Worm (Caenorhabditis elegans) whole organism, L4 larva: ENCODE measurements around the gene hgrs-1.

Experiments used
- F44E2.7 ChIP-seq: fragments of 200-800 bp; sonication (Bioruptor generic); IDR thresholded peaks from 2 replicates; pipeline ENCODE4 v2.1.2; 2022; ENCODE audit warnings: missing genetic modification characterization, missing compliant biosample characterization
- T20F7.1 ChIP-seq: fragments of 200-800 bp; sonication (Bioruptor generic); optimal IDR thresholded peaks from 2 replicates; lab custom pipeline; 2018; ENCODE audit warnings: mild to moderate bottlenecking, missing genetic modification characterization, missing compliant biosample characterization
- T26A8.4 ChIP-seq: fragments of 200-800 bp; sonication (Bioruptor generic); IDR thresholded peaks from 2 replicates; pipeline ENCODE4 v1.3.6; 2022; ENCODE audit warnings: missing genetic modification characterization, missing compliant biosample characterization
- Y105C5A.15 ChIP-seq: fragments of 200-800 bp; sonication (Bioruptor generic); IDR thresholded peaks from 2 replicates; pipeline ENCODE4 v1.3.6; 2022; ENCODE audit warnings: missing genetic modification characterization, missing compliant biosample characterization
- Y5F2A.4 ChIP-seq: fragments of 200-800 bp; sonication (Bioruptor generic); optimal IDR thresholded peaks from 2 replicates; lab custom pipeline; 2018; ENCODE audit warnings: mild to moderate bottlenecking, missing genetic modification characterization, missing compliant biosample characterization
- aha-1 ChIP-seq: fragments of 150-350 bp; peaks from one replicate; lab custom pipeline; 2014; ENCODE audit warnings: missing biosample characterization, missing genetic modification characterization
- aly-2 ChIP-seq: sonication (generic microtip); optimal IDR thresholded peaks from 2 replicates; lab custom pipeline; 2018; ENCODE audit warnings: missing biosample characterization, missing genetic modification characterization
- ceh-32 ChIP-seq: sonication (generic microtip); optimal IDR thresholded peaks from 2 replicates; lab custom pipeline; 2016; ENCODE audit warnings: mild to moderate bottlenecking, missing genetic modification characterization, missing compliant biosample characterization; ENCODE audit not compliant: poor library complexity
- ceh-82 ChIP-seq: sonication (generic microtip); optimal IDR thresholded peaks from 2 replicates; lab custom pipeline; 2017; ENCODE audit warnings: missing biosample characterization, missing genetic modification characterization
- daf-19 ChIP-seq: fragments of 200-800 bp; sonication (Bioruptor generic); conservative IDR thresholded peaks from 2 replicates; pipeline ENCODE4 v1.3.6; 2022; ENCODE audit warnings: missing genetic modification characterization, missing compliant biosample characterization
- dmd-6 ChIP-seq: fragments of 200-800 bp; sonication (Bioruptor generic); IDR thresholded peaks from 2 replicates; pipeline ENCODE4 v1.3.6; 2022; ENCODE audit warnings: missing genetic modification reagents, missing genetic modification characterization, missing compliant biosample characterization
- dmd-9 ChIP-seq: fragments of 200-800 bp; sonication (Bioruptor generic); IDR thresholded peaks from 2 replicates; pipeline ENCODE4 v1.3.6; 2022; ENCODE audit warnings: missing genetic modification reagents, missing genetic modification characterization, missing compliant biosample characterization
- dve-1 ChIP-seq: sonication (generic microtip); optimal IDR thresholded peaks from 2 replicates; lab custom pipeline; 2017; ENCODE audit warnings: antibody characterized with exemption, mild to moderate bottlenecking, missing genetic modification characterization, missing compliant biosample characterization; ENCODE audit not compliant: insufficient read depth
- egl-27 ChIP-seq: sonication (generic microtip); optimal IDR thresholded peaks from 3 replicates; lab custom pipeline; 2017; ENCODE audit warnings: missing biosample characterization, missing genetic modification reagents, missing genetic modification characterization
- fos-1 ChIP-seq: fragments of 150-350 bp; optimal IDR thresholded peaks from 2 replicates; lab custom pipeline; 2014; ENCODE audit warnings: missing biosample characterization, missing genetic modification characterization
- gei-8 ChIP-seq: fragments of 200-800 bp; sonication (Bioruptor generic); optimal IDR thresholded peaks from 2 replicates; lab custom pipeline; 2018; ENCODE audit warnings: mild to moderate bottlenecking, missing genetic modification characterization, missing compliant biosample characterization
- hlh-11 ChIP-seq: fragments of 200-800 bp; sonication (Bioruptor generic); optimal IDR thresholded peaks from 2 replicates; lab custom pipeline; 2018; ENCODE audit warnings: mild to moderate bottlenecking, missing genetic modification characterization, missing compliant biosample characterization
- hlh-30 ChIP-seq: sonication (generic microtip); optimal IDR thresholded peaks from 2 replicates; lab custom pipeline; 2017; ENCODE audit warnings: antibody characterized with exemption, mild to moderate bottlenecking, missing genetic modification characterization, missing compliant biosample characterization; ENCODE audit not compliant: insufficient read depth
- hmg-1.1 ChIP-seq: fragments of 200-800 bp; sonication (Bioruptor generic); IDR thresholded peaks from 2 replicates; pipeline ENCODE4 v1.3.6; 2022; ENCODE audit warnings: missing genetic modification reagents, missing genetic modification characterization, missing compliant biosample characterization
- jun-1 ChIP-seq: fragments of 150-350 bp; optimal IDR thresholded peaks from 2 replicates; lab custom pipeline; 2014; ENCODE audit warnings: missing biosample characterization, missing genetic modification reagents, missing genetic modification characterization
- lim-7 ChIP-seq: fragments of 200-800 bp; sonication (Bioruptor generic); IDR thresholded peaks from 2 replicates; pipeline ENCODE4 v1.3.6; 2022; ENCODE audit warnings: missing genetic modification characterization, missing compliant biosample characterization
- lin-1 ChIP-seq: fragments of 200-800 bp; sonication (Bioruptor generic); IDR thresholded peaks from 2 replicates; pipeline ENCODE4 v1.3.6; 2022; ENCODE audit warnings: missing genetic modification reagents, missing genetic modification characterization, missing compliant biosample characterization
- lin-13 ChIP-seq: fragments of 150-350 bp; optimal IDR thresholded peaks from 2 replicates; lab custom pipeline; 2014; ENCODE audit warnings: missing biosample characterization, missing genetic modification reagents, missing genetic modification characterization
- lin-15B ChIP-seq: fragments of 150-350 bp; sonication (generic microtip); optimal IDR thresholded peaks from 3 replicates; lab custom pipeline; 2014; ENCODE audit warnings: missing biosample characterization, missing genetic modification characterization
- lin-29 ChIP-seq: fragments of 200-800 bp; sonication (Bioruptor generic); IDR thresholded peaks from 2 replicates; pipeline ENCODE4 v1.3.6; 2022; ENCODE audit warnings: missing genetic modification reagents, missing genetic modification characterization, missing compliant biosample characterization
- lin-38 ChIP-seq: fragments of 200-800 bp; sonication (Bioruptor generic); IDR thresholded peaks from 2 replicates; pipeline ENCODE4 v1.3.6; 2022; ENCODE audit warnings: missing genetic modification reagents, missing genetic modification characterization, missing compliant biosample characterization
- lir-3 ChIP-seq: sonication (generic microtip); optimal IDR thresholded peaks from 2 replicates; lab custom pipeline; 2016; ENCODE audit warnings: mild to moderate bottlenecking, missing genetic modification characterization, missing compliant biosample characterization
- lsy-2 ChIP-seq, 2 experiments: fragments of 150-350 bp in 1 of 2; sonication (generic microtip) in 1 of 2; optimal IDR thresholded peaks; 2 replicates each; lab custom pipeline; 2014 to 2017; ENCODE audit warnings: missing biosample characterization in 2 of 2, missing genetic modification characterization in 2 of 2
- mep-1 ChIP-seq: fragments of 150-350 bp; sonication (generic microtip); optimal IDR thresholded peaks from 3 replicates; lab custom pipeline; 2014; ENCODE audit warnings: missing biosample characterization, missing genetic modification characterization
- mes-2 ChIP-seq: sonication (generic microtip); optimal IDR thresholded peaks from 2 replicates; lab custom pipeline; 2016; ENCODE audit warnings: missing genotype, mild to moderate bottlenecking, missing genetic modification characterization, missing compliant biosample characterization; ENCODE audit not compliant: poor library complexity, severe bottlenecking
- nhr-10 ChIP-seq: fragments of 150-350 bp; optimal IDR thresholded peaks from 2 replicates; lab custom pipeline; 2014; ENCODE audit warnings: missing biosample characterization, missing genetic modification characterization
- nhr-11 ChIP-seq: fragments of 150-350 bp; optimal IDR thresholded peaks from 2 replicates; lab custom pipeline; 2014; ENCODE audit warnings: missing biosample characterization, missing genetic modification characterization
- nhr-28 ChIP-seq: fragments of 150-350 bp; optimal IDR thresholded peaks from 2 replicates; lab custom pipeline; 2014; ENCODE audit warnings: missing biosample characterization, missing genetic modification characterization
- nhr-42 ChIP-seq: fragments of 200-800 bp; sonication (Bioruptor generic); IDR thresholded peaks from 2 replicates; pipeline ENCODE4 v1.3.6; 2022; ENCODE audit warnings: missing genetic modification characterization, missing compliant biosample characterization
- nhr-48 ChIP-seq: sonication (generic microtip); optimal IDR thresholded peaks from 2 replicates; lab custom pipeline; 2016; ENCODE audit warnings: mild to moderate bottlenecking, missing genetic modification characterization, missing compliant biosample characterization
- nhr-6 ChIP-seq: fragments of 150-350 bp; optimal IDR thresholded peaks from 2 replicates; lab custom pipeline; 2014; ENCODE audit warnings: missing biosample characterization, missing genetic modification characterization
- nhr-77 ChIP-seq: fragments of 150-350 bp; optimal IDR thresholded peaks from 2 replicates; lab custom pipeline; 2014; ENCODE audit warnings: missing biosample characterization, missing genetic modification characterization
- pqm-1 ChIP-seq: sonication (generic microtip); optimal IDR thresholded peaks from 2 replicates; lab custom pipeline; 2017; ENCODE audit warnings: missing biosample characterization, missing genetic modification characterization
- sdz-12 ChIP-seq: fragments of 200-800 bp; sonication (Bioruptor generic); optimal IDR thresholded peaks from 2 replicates; lab custom pipeline; 2018; ENCODE audit warnings: mild to moderate bottlenecking, missing genetic modification characterization, missing compliant biosample characterization
- snpc-1.2 ChIP-seq: fragments of 200-800 bp; sonication (Bioruptor generic); IDR thresholded peaks from 2 replicates; pipeline ENCODE4 v1.3.6; 2022; ENCODE audit warnings: missing genetic modification reagents, missing genetic modification characterization, missing compliant biosample characterization
- snpc-4 ChIP-seq: fragments of 150-350 bp; optimal IDR thresholded peaks from 2 replicates; lab custom pipeline; 2014; ENCODE audit warnings: missing biosample characterization, missing genetic modification characterization
- spr-1 ChIP-seq: sonication (generic microtip); optimal IDR thresholded peaks from 2 replicates; lab custom pipeline; 2016; ENCODE audit warnings: mild to moderate bottlenecking, missing genetic modification characterization, missing compliant biosample characterization
- unc-39 ChIP-seq: sonication (generic microtip); optimal IDR thresholded peaks from 2 replicates; lab custom pipeline; 2017; ENCODE audit warnings: missing biosample characterization, missing genetic modification characterization
- vab-7 ChIP-seq: fragments of 200-800 bp; sonication (Bioruptor generic); IDR thresholded peaks from 2 replicates; pipeline ENCODE4 v1.3.6; 2022; ENCODE audit warnings: missing genetic modification reagents, missing genetic modification characterization, missing compliant biosample characterization
- zip-2 ChIP-seq: fragments of 150-350 bp; optimal IDR thresholded peaks from 2 replicates; lab custom pipeline; 2014; ENCODE audit warnings: missing biosample characterization, missing genetic modification characterization

hgrs-1 gene

DNA sequence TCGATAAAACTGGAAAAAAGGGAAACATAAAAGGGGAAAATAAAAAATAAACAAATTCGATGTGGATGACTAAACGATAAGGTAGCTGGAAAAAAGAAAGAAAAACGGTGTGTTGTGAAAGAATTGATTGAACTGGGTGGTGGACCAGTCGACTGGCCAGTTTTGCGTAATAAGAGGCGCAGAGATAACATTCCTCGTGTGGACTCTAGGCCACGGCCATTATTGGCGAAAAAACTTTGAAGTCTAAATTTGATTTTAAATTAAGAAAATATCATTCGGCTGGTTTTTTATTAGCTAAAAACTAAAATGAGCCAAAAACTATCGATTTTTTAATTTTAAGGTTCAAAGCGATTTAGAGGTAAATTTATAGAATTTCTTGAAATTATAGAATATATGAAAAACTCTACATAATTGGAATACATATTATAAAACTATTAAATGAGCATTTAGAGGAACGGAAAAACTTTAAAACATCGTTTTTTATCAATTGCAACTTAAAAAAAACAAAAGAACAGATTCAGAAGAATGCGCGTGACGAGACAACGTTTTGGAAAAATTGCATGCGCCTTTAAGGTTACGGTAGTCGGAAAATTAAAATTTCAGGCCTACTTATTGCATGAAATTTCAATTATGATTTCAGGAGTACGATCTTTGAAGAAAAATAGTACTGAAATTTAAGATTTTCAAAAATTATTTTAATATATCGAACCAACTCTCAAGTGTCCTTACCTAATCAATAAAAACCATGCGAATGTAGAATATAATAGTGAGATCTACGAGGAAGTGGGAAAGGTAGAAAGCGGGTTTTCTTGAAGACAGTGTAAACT lies at the start of gene hgrs-1:
Gene hgrs-1 (minus strand): TSS at position 777 of the 827 bp plus-strand sequence.
- no peak for TF ChIP-seq gei-8 (GFP tag; lab: Kevin White, UChicago)
- no peak for TF ChIP-seq lin-29
- TF ChIP-seq mes-2 (tag; lab: Kevin White, UChicago) = peak; percentile 69
- peak; percentile 22; the same call in 1 of the 2 replicates for TF ChIP-seq hmg-1.1 (GFP tag; lab: Robert Waterston, UW)
- peak; percentile 23 for TF ChIP-seq nhr-6 (tag; lab: Kevin White, UChicago)
- TF ChIP-seq hlh-30 (tag; lab: Kevin White, UChicago) = peak; percentile 28

DNA sequence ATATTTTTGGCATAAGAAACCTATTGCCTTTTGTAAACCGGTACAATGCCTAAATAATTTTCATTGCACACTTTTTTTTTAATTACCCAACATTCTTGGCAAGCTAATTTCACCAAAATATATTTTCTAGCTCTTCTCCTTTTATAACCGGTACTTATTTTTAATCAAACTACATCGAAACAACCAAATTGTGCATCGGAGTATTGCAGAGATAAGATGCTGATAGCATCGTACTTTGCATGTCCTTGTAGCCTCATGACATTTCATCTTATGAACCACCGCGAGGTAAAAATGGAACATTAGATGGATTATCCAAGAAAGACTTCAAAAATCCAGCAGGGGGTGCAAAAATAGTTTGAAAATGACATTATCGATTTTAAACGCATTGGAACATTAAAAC lies 49.4 kb upstream of the hgrs-1 start:
- peak; percentile 32 for TF ChIP-seq pqm-1 (tag; lab: Kevin White, UChicago)
- no peak for TF ChIP-seq dmd-9 (GFP tag; lab: Robert Waterston, UW)
- no peak for TF ChIP-seq snpc-1.2 (GFP tag; lab: Robert Waterston, UW)
- TF ChIP-seq nhr-28 = peak; percentile 64
- peak; percentile 34 for TF ChIP-seq dve-1 (tag; lab: Kevin White, UChicago)
- TF ChIP-seq, all 104 proteins: peak for 3

DNA sequence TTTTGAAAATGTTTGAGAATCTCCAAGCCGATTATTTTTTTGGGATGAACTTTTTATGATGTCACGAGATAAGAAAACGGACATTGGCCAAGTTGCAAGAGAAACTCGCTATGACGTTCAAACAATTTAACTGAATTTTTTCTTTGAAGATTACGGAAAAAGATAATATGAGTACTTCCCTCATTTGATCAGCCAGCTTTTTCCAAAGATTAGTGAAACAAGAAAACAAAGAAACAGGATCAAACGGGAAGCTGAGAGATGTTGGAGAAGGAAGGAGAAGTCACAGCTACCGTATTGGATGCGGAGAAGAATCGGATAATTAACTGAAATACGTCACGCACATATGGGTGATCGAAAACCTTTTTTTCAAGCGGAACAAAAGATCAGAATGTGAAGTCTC lies 48.3 kb upstream of the hgrs-1 start:
- TF ChIP-seq vab-7 (GFP tag; lab: Robert Waterston, UW) (no peak), nhr-28 (peak; percentile 24), gei-8 (GFP tag; lab: Kevin White, UChicago) (no peak), aha-1 (tag; lab: Kevin White, UChicago) (peak; percentile 90), T20F7.1 (no peak), nhr-48 (peak; percentile 66), mep-1 (no peak), hlh-11 (tag; lab: Kevin White, UChicago) (peak; percentile 59), sdz-12 (GFP tag; lab: Kevin White, UChicago) (no peak)

DNA sequence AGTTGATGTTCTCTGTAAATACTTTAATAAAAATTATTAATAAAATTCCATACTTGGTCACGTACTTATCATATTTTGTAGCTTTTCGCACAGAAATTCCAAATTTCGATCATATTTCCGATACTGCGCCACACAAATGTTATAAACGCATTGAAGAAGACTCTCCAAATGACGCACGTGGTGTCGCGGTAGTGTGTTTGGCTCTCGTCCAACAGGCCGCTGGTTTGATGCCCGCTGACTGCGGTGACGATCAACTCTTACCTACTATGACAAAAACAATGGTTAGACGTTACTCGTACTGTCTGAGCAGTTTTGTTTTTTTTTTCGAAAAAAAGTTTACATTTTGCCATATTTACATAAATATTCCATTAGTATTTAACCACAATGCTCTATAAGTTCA lies 47.0 kb upstream of the hgrs-1 start:
- peak; percentile 68 for TF ChIP-seq spr-1 (tag; lab: Kevin White, UChicago)
- TF ChIP-seq ceh-32 (tag; lab: Kevin White, UChicago) = no peak
- no peak for TF ChIP-seq nhr-11 (tag; lab: Kevin White, UChicago)
- peak; percentile 25 for TF ChIP-seq zip-2 (tag; lab: Kevin White, UChicago)
- no peak for TF ChIP-seq unc-39
- peak; percentile 55 for TF ChIP-seq lir-3 (tag; lab: Kevin White, UChicago)
- peak; percentile 80 for TF ChIP-seq T26A8.4 (GFP tag; lab: Robert Waterston, UW)
- no peak; the same call in 1 of the 2 replicates for TF ChIP-seq lim-7 (GFP tag; lab: Robert Waterston, UW)
- no peak for TF ChIP-seq snpc-4 (tag; lab: Kevin White, UChicago)
- TF ChIP-seq lin-1 (GFP tag; lab: Robert Waterston, UW) = peak; percentile 83; the same call in 1 of the 2 replicates
- TF ChIP-seq dve-1 (tag; lab: Kevin White, UChicago) = peak; percentile 73
- TF ChIP-seq nhr-77 (tag; lab: Kevin White, UChicago) = peak; percentile 6
- peak in 1 of 2 experiments; percentile 67 for TF ChIP-seq lsy-2 (tag; optimal IDR thresholded peaks at IDR 0.05; lab: Kevin White, UChicago)
- peak; percentile 70 for TF ChIP-seq nhr-48
- TF ChIP-seq fos-1 = no peak
- TF ChIP-seq nhr-28 = peak; percentile 24
- peak; percentile 82 for TF ChIP-seq Y5F2A.4
- TF ChIP-seq dmd-6 (GFP tag; lab: Robert Waterston, UW) = peak; percentile 78
- TF ChIP-seq nhr-42 (GFP tag; lab: Robert Waterston, UW) = peak; percentile 79; the same call in 1 of the 2 replicates
- TF ChIP-seq jun-1 (tag; lab: Kevin White, UChicago) = no peak
- peak; percentile 95 for TF ChIP-seq aha-1 (tag; lab: Kevin White, UChicago)
- no peak for TF ChIP-seq nhr-10 (tag; lab: Kevin White, UChicago)
- peak; percentile 93; the same call in 1 of the 2 replicates for TF ChIP-seq Y105C5A.15 (GFP tag; lab: Robert Waterston, UW)
- no peak for TF ChIP-seq lin-15B
- TF ChIP-seq F44E2.7 (GFP tag; lab: Robert Waterston, UW) = peak; percentile 96
- TF ChIP-seq lin-13 = peak; percentile 79
- TF ChIP-seq aly-2 (tag; lab: Kevin White, UChicago) = no peak
- peak; percentile 83 for TF ChIP-seq lin-38 (GFP tag; lab: Robert Waterston, UW)
- peak; percentile 93 for TF ChIP-seq daf-19 (GFP tag; lab: Robert Waterston, UW)
- TF ChIP-seq egl-27 (tag; lab: Kevin White, UChicago) = no peak
- no peak for TF ChIP-seq ceh-82 (tag; lab: Kevin White, UChicago)
